Fruit fly (Drosophila melanogaster): ENCODE measurements around the gene Mcr.

DNA sequence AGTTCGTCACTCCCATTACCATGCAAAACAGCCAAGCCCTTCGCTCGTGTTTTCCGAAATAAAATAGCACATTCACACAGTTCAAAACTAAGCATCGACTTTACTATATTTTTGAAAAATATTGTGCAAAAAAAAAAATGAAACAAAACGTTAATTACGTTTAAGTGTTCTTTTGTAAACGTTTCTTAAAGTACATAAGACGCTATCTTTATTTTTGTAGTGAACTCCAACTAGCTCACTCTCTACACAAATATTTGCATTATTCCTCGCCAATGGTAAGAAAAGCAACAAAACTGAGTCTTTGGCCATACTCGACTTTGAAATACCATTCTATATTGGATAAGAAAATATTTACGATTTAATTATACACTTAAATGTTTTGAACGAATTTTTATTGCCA lies 47.9 kb upstream of the Mcr start:
- TF ChIP-seq CG14711 (tag; optimal IDR thresholded peaks at IDR 0.05) (peak; percentile 4), cic (GFP tag; optimal IDR thresholded peaks at IDR 0.05) (no peak), bab1 (GFP tag; optimal IDR thresholded peaks at IDR 0.05) (no peak), CG11617 (GFP tag; optimal IDR thresholded peaks at IDR 0.05) (peak; percentile 40), CG5204 (GFP tag; optimal IDR thresholded peaks at IDR 0.05) (no peak), tj (GFP tag; optimal IDR thresholded peaks at IDR 0.05) (no peak), Crg-1 (GFP tag; optimal IDR thresholded peaks at IDR 0.05) (no peak), CG33017 (tag; optimal IDR thresholded peaks at IDR 0.05) (peak; percentile 66), CG7101 (tag; optimal IDR thresholded peaks at IDR 0.05) (peak; percentile 43)
